Worm (Caenorhabditis elegans): ENCODE measurements around the gene T20B3.1.

DNA sequence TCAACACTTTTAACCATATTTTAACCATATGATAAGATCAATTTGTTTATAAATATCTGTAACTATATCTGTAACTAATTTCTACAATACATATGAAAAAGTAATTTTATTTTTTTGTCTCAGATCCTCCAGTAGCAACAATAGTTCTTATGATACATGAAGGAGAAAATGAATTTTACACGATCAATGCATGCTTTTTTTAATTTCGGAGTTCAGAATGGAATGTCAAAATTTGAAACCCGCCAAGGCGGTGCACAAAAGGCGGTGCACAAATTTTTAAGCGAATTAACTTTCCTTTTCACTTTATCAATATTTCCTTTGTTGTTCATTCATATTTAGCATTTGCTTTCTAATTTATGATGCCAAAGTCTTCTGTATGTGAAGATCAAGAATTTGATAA lies 27.6 kb downstream of the T20B3.1 start, which contains the start of gene clec-25:
- TF ChIP-seq unc-39 (tag; optimal IDR thresholded peaks at IDR 0.05) (no peak), elt-3 (tag; optimal IDR thresholded peaks at IDR 0.05) (no peak), nhr-237 (tag; optimal IDR thresholded peaks at IDR 0.05) (no peak), snpc-4 (tag; optimal IDR thresholded peaks at IDR 0.05) (no peak)

All from whole organism, mixed stage, embryonic.